Worm (Caenorhabditis elegans) whole organism, L1 larva: Measurements from ENCODE around the gene T21E8.7.

Experiments used
- ceh-90 ChIP-seq: sonication (generic microtip); optimal IDR thresholded peaks from 2 replicates; lab custom pipeline; 2016; ENCODE audit warnings: missing genetic modification characterization, missing compliant biosample characterization
- efl-1 ChIP-seq, 4 experiments: fragments of 150-350 bp; optimal IDR thresholded peaks in 3 of 4; peaks in 1 of 4; 1 replicate in 1 of 4; 2 replicates in 3 of 4; lab custom pipeline; 2014; ENCODE audit warnings: missing biosample characterization in 2 of 4, missing genetic modification characterization in 2 of 4, missing genetic modification reagents in 2 of 4
- fkh-8 ChIP-seq: sonication (generic microtip); optimal IDR thresholded peaks from 2 replicates; lab custom pipeline; 2016; ENCODE audit warnings: mild to moderate bottlenecking, missing genetic modification characterization, missing compliant biosample characterization
- nhr-11 ChIP-seq: fragments of 150-350 bp; optimal IDR thresholded peaks from 2 replicates; lab custom pipeline; 2014; ENCODE audit warnings: missing biosample characterization, missing genetic modification characterization
- nhr-12 ChIP-seq: sonication (generic microtip); optimal IDR thresholded peaks from 2 replicates; lab custom pipeline; 2017; ENCODE audit warnings: missing biosample characterization, missing genetic modification characterization
- nhr-19 ChIP-seq: fragments of 200-800 bp; sonication (Bioruptor generic); conservative IDR thresholded peaks from 2 replicates; pipeline ENCODE4 v1.3.6; 2022; ENCODE audit warnings: missing genetic modification characterization, missing compliant biosample characterization
- nhr-28 ChIP-seq: fragments of 150-350 bp; optimal IDR thresholded peaks from 2 replicates; lab custom pipeline; 2014; ENCODE audit warnings: missing biosample characterization, missing genetic modification characterization
- unc-62 ChIP-seq: fragments of 150-350 bp; optimal IDR thresholded peaks from 2 replicates; lab custom pipeline; 2014; ENCODE audit warnings: missing biosample characterization, missing genetic modification reagents, missing genetic modification characterization

DNA sequence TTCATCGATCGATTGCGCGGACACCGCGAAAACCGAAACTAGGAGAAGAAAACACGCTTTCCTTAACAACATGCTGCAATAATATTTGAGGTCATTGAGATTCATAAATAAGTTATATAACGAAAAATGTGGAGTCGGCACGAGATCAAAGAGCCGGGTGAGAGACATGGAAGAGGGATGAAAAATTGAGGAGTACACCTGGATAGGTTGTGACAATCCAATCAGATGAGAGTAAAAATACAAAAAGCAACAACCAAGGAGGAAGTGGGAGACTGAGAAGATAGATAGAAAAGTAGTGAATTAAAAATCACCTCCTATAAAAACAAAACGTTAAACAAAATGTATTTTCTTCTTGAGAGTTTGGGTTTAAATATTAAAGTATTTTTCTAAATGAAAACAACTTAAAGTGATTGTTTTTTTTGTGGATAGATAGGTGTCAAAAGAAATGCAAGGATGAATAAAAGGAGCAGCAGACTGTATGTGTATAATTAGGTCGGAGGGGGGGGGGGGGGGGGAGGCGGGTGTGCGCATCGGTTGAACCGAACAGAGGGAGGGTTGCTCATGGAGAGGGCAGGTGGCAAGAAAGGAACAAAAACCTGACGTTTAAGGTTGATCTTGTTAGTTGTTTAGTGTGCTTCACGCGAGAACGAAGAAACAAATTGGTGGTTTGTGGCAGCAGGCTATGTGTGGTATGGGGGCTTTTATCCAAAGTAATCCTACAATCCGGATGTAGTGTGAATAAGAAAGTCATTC lies 38.5 kb upstream of the T21E8.7 start, which contains the start of gene C05A9.2:
- no peak for TF ChIP-seq efl-1 (optimal IDR thresholded peaks at IDR 0.05; lab: Kevin White, UChicago)
- no peak for TF ChIP-seq efl-1 (GFP tag; optimal IDR thresholded peaks at IDR 0.05 in 1 of 2; lab: Kevin White, UChicago)
- TF ChIP-seq nhr-28 (tag; lab: Kevin White, UChicago): no peak
- TF ChIP-seq ceh-90: no peak
- TF ChIP-seq nhr-19: no peak
- no peak for TF ChIP-seq nhr-11 (tag; lab: Kevin White, UChicago)
- no peak for TF ChIP-seq unc-62 (GFP tag; lab: Kevin White, UChicago)
- no peak for TF ChIP-seq nhr-12
- no peak for TF ChIP-seq fkh-8 (tag; lab: Kevin White, UChicago)
